Fruit fly (Drosophila melanogaster) whole organism, embryonic: ENCODE results near the gene tai.

Source experiments
- Antp ChIP-seq: fragments of 200-800 bp; sonication (Bioruptor generic); optimal IDR thresholded peaks from 3 replicates; lab custom pipeline; 2016; ENCODE audit warnings: missing biosample characterization, missing genetic modification characterization
- CG10654 ChIP-seq: fragments of 200-800 bp; sonication (Bioruptor generic); optimal IDR thresholded peaks from 2 replicates; lab custom pipeline; 2016; ENCODE audit warnings: missing biosample characterization, missing genetic modification characterization
- CG11695 ChIP-seq: fragments of 200-800 bp; sonication (Bioruptor generic); IDR thresholded peaks from 3 replicates; pipeline ENCODE4 v1.3.6; 2022; ENCODE audit warnings: missing biosample characterization, missing genetic modification characterization
- CG12155 ChIP-seq: fragments of 200-800 bp; sonication (Bioruptor generic); optimal IDR thresholded peaks from 3 replicates; lab custom pipeline; 2016; ENCODE audit warnings: missing biosample characterization, missing genetic modification characterization
- CG14860 ChIP-seq: fragments of 200-800 bp; sonication (Bioruptor generic); IDR thresholded peaks from 3 replicates; pipeline ENCODE4 v1.3.6; 2022; ENCODE audit warnings: missing biosample characterization, missing genetic modification characterization; ENCODE audit not compliant: partially characterized antibody
- CG1603 ChIP-seq: fragments of 200-800 bp; sonication (Bioruptor generic); optimal IDR thresholded peaks from 2 replicates; lab custom pipeline; 2019; ENCODE audit warnings: missing biosample characterization, mild to moderate bottlenecking, missing genetic modification characterization, moderate library complexity
- CG17568 ChIP-seq: fragments of 200-800 bp; sonication (Bioruptor generic); optimal IDR thresholded peaks from 2 replicates; lab custom pipeline; 2018; ENCODE audit warnings: missing biosample characterization, mild to moderate bottlenecking, missing genetic modification characterization, moderate library complexity
- CG31224 ChIP-seq: fragments of 200-800 bp; sonication (Bioruptor generic); IDR thresholded peaks from 2 replicates; pipeline ENCODE4 v1.3.6; 2022; ENCODE audit warnings: missing biosample characterization, missing genetic modification characterization
- CG31388 ChIP-seq: fragments of 200-800 bp; sonication (Bioruptor generic); optimal IDR thresholded peaks from 2 replicates; lab custom pipeline; 2016; ENCODE audit warnings: missing biosample characterization, missing genetic modification characterization
- CG34224 ChIP-seq: fragments of 200-800 bp; sonication (Bioruptor generic); IDR thresholded peaks from 3 replicates; pipeline ENCODE4 v1.3.6; 2022; ENCODE audit warnings: missing biosample characterization, missing genetic modification characterization; ENCODE audit not compliant: partially characterized antibody
- Chrac-16 ChIP-seq: fragments of 200-800 bp; sonication (Bioruptor generic); optimal IDR thresholded peaks from 3 replicates; lab custom pipeline; 2016; ENCODE audit warnings: missing biosample characterization, missing genetic modification characterization
- D19A ChIP-seq: fragments of 200-800 bp; optimal IDR thresholded peaks from 3 replicates; lab custom pipeline; 2019; ENCODE audit warnings: missing biosample characterization, mild to moderate bottlenecking, missing genetic modification characterization, moderate library complexity
- Dad ChIP-seq: fragments of 200-800 bp; sonication (Bioruptor generic); optimal IDR thresholded peaks from 3 replicates; lab custom pipeline; 2016; ENCODE audit warnings: missing biosample characterization, missing genetic modification characterization
- Dek ChIP-seq: fragments of 200-800 bp; sonication (Bioruptor generic); optimal IDR thresholded peaks from 3 replicates; lab custom pipeline; 2019; ENCODE audit warnings: missing biosample characterization, mild to moderate bottlenecking, missing genetic modification characterization, moderate library complexity
- Doc3 ChIP-seq: fragments of 200-800 bp; sonication (Bioruptor generic); IDR thresholded peaks from 3 replicates; pipeline ENCODE4 v1.3.6; 2022; ENCODE audit warnings: missing biosample characterization, missing genetic modification characterization; ENCODE audit not compliant: partially characterized antibody
- Drgx ChIP-seq: fragments of 200-800 bp; sonication (Bioruptor generic); IDR thresholded peaks from 2 replicates; pipeline ENCODE4 v1.3.6; 2022; ENCODE audit warnings: missing biosample characterization, missing genetic modification characterization
- ERR ChIP-seq: fragments of 200-800 bp; sonication (Bioruptor generic); optimal IDR thresholded peaks from 2 replicates; lab custom pipeline; 2016; ENCODE audit warnings: missing biosample characterization, missing genetic modification characterization
- Ets65A ChIP-seq: fragments of 200-800 bp; sonication (Bioruptor generic); peaks from one replicate; lab custom pipeline; 2016; ENCODE audit warnings: missing biosample characterization, missing genetic modification characterization
- Fer1 ChIP-seq: fragments of 200-800 bp; sonication (Bioruptor generic); optimal IDR thresholded peaks from 2 replicates; lab custom pipeline; 2017; ENCODE audit warnings: missing biosample characterization, mild to moderate bottlenecking, missing genetic modification characterization
- Fer2 ChIP-seq: fragments of 200-800 bp; sonication (Bioruptor generic); optimal IDR thresholded peaks from 2 replicates; lab custom pipeline; 2018; ENCODE audit warnings: missing biosample characterization, mild to moderate bottlenecking, missing genetic modification characterization, moderate library complexity
- HHEX ChIP-seq: fragments of 200-800 bp; sonication (Bioruptor generic); optimal IDR thresholded peaks from 3 replicates; lab custom pipeline; 2017; ENCODE audit warnings: missing biosample characterization, mild to moderate bottlenecking, missing genetic modification characterization, missing genetic modification reagents
- Jarid2 ChIP-seq: fragments of 200-800 bp; sonication (Bioruptor generic); optimal IDR thresholded peaks from 3 replicates; lab custom pipeline; 2017; ENCODE audit warnings: mild to moderate bottlenecking, missing biosample characterization, missing genetic modification reagents, missing genetic modification characterization
- Meics ChIP-seq: fragments of 200-800 bp; sonication (Bioruptor generic); optimal IDR thresholded peaks from 2 replicates; lab custom pipeline; 2017; ENCODE audit warnings: missing biosample characterization, mild to moderate bottlenecking, missing genetic modification characterization
- Myb ChIP-seq: fragments of 200-800 bp; sonication (Bioruptor generic); optimal IDR thresholded peaks from 2 replicates; lab custom pipeline; 2016; ENCODE audit warnings: missing biosample characterization, missing genetic modification characterization
- PHDP ChIP-seq: fragments of 200-800 bp; sonication (Bioruptor generic); optimal IDR thresholded peaks from 3 replicates; lab custom pipeline; 2018; ENCODE audit warnings: missing biosample characterization, mild to moderate bottlenecking, missing genetic modification characterization, moderate library complexity
- Side ChIP-seq: fragments of 200-800 bp; sonication (Bioruptor generic); optimal IDR thresholded peaks from 2 replicates; lab custom pipeline; 2016; ENCODE audit warnings: missing biosample characterization, missing genetic modification characterization
- Sox100B ChIP-seq: fragments of 200-800 bp; sonication (Bioruptor generic); optimal IDR thresholded peaks from 3 replicates; lab custom pipeline; 2018; ENCODE audit warnings: missing biosample characterization, mild to moderate bottlenecking, missing genetic modification characterization
- Stat92E ChIP-seq, 3 experiments: fragments of >200 bp in 2 of 3; fragments of 200-800 bp in 1 of 3; sonication (Bioruptor generic) in 1 of 3; optimal IDR thresholded peaks; 2 replicates each; lab custom pipeline; 2017 to 2019; ENCODE audit warnings: missing biosample characterization in 3 of 3, missing genetic modification characterization in 3 of 3, mild to moderate bottlenecking in 1 of 3, moderate library complexity in 1 of 3
- al ChIP-seq: fragments of 200-800 bp; sonication (Bioruptor generic); IDR thresholded peaks from 2 replicates; pipeline ENCODE4 v1.3.6; 2022; ENCODE audit warnings: missing biosample characterization, missing genetic modification characterization
- bbx ChIP-seq: fragments of 200-800 bp; sonication (Bioruptor generic); IDR thresholded peaks from 2 replicates; pipeline ENCODE4 v1.3.6; 2022; ENCODE audit warnings: missing biosample characterization, missing genetic modification characterization; ENCODE audit not compliant: partially characterized antibody
- chif ChIP-seq, 2 experiments: fragments of 200-800 bp; sonication (Bioruptor generic); optimal IDR thresholded peaks; 3 replicates each; lab custom pipeline; 2016; ENCODE audit warnings: missing biosample characterization in 2 of 2, missing genetic modification characterization in 2 of 2
- chm ChIP-seq: fragments of 200-800 bp; sonication (Bioruptor generic); IDR thresholded peaks from 2 replicates; pipeline ENCODE4 v1.3.6; 2022; ENCODE audit warnings: missing biosample characterization, missing genetic modification characterization
- cwo ChIP-seq: fragments of 200-800 bp; sonication (Bioruptor generic); optimal IDR thresholded peaks from 3 replicates; lab custom pipeline; 2017; ENCODE audit warnings: missing biosample characterization, missing genetic modification characterization, mild to moderate bottlenecking, moderate library complexity, missing genetic modification reagents
- ems ChIP-seq: fragments of 200-800 bp; sonication (Bioruptor generic); optimal IDR thresholded peaks from 3 replicates; lab custom pipeline; 2016; ENCODE audit warnings: missing biosample characterization, missing genetic modification characterization
- fd64A ChIP-seq: fragments of 200-800 bp; sonication (Bioruptor generic); optimal IDR thresholded peaks from 3 replicates; lab custom pipeline; 2018; ENCODE audit warnings: missing biosample characterization, mild to moderate bottlenecking, missing genetic modification characterization
- fru ChIP-seq: fragments of >200 bp; optimal IDR thresholded peaks from 2 replicates; lab custom pipeline; 2017
- gcm ChIP-seq: fragments of 200-800 bp; sonication (Bioruptor generic); optimal IDR thresholded peaks from 2 replicates; lab custom pipeline; 2019; ENCODE audit warnings: missing biosample characterization, mild to moderate bottlenecking, missing genetic modification characterization, moderate library complexity
- grau ChIP-seq: fragments of 200-800 bp; optimal IDR thresholded peaks from 3 replicates; lab custom pipeline; 2019; ENCODE audit warnings: missing biosample characterization, mild to moderate bottlenecking, missing genetic modification characterization, moderate library complexity
- hkb ChIP-seq, 2 experiments: fragments of 200-800 bp in 1 of 2; fragments of >200 bp in 1 of 2; sonication (Bioruptor generic) in 1 of 2; IDR thresholded peaks in 1 of 2; optimal IDR thresholded peaks in 1 of 2; 2 replicates each; pipeline versions ENCODE4 v1.3.6 to Lab custom; 2017 to 2022; ENCODE audit warnings: missing biosample characterization in 1 of 2, missing genetic modification characterization in 1 of 2
- lbe ChIP-seq: fragments of 200-800 bp; sonication (Bioruptor generic); optimal IDR thresholded peaks from 2 replicates; lab custom pipeline; 2016; ENCODE audit warnings: missing biosample characterization, mild to moderate bottlenecking, missing genetic modification characterization
- lmd ChIP-seq: fragments of 200-800 bp; sonication (Bioruptor generic); IDR thresholded peaks from 2 replicates; pipeline ENCODE4 v1.3.6; 2022; ENCODE audit warnings: missing biosample characterization, missing genetic modification characterization
- pb ChIP-seq: fragments of 200-800 bp; sonication (Bioruptor generic); optimal IDR thresholded peaks from 3 replicates; lab custom pipeline; 2016; ENCODE audit warnings: missing biosample characterization, missing genetic modification characterization
- pfk ChIP-seq: fragments of 200-800 bp; sonication (Bioruptor generic); optimal IDR thresholded peaks from 2 replicates; lab custom pipeline; 2018; ENCODE audit warnings: missing biosample characterization, mild to moderate bottlenecking, missing genetic modification characterization, moderate library complexity
- psq ChIP-seq: fragments of 200-800 bp; sonication (Bioruptor generic); optimal IDR thresholded peaks from 2 replicates; lab custom pipeline; 2017; ENCODE audit warnings: missing biosample characterization, missing genetic modification characterization
- sr ChIP-seq: fragments of 200-800 bp; sonication (Bioruptor generic); IDR thresholded peaks from 3 replicates; pipeline ENCODE4 v1.3.6; 2022; ENCODE audit warnings: missing biosample characterization, missing genetic modification characterization
- tap ChIP-seq: fragments of 200-800 bp; optimal IDR thresholded peaks from 3 replicates; lab custom pipeline; 2019; ENCODE audit warnings: missing biosample characterization, mild to moderate bottlenecking, missing genetic modification characterization, moderate library complexity
- tx ChIP-seq: fragments of 200-800 bp; sonication (Bioruptor generic); optimal IDR thresholded peaks from 2 replicates; lab custom pipeline; 2016; ENCODE audit warnings: missing biosample characterization, missing genetic modification characterization
- unc-4 ChIP-seq: fragments of 200-800 bp; sonication (Bioruptor generic); IDR thresholded peaks from 2 replicates; pipeline ENCODE4 v1.3.6; 2022; ENCODE audit warnings: missing biosample characterization, missing genetic modification characterization; ENCODE audit not compliant: partially characterized antibody
- vvl ChIP-seq: fragments of 200-800 bp; sonication (Bioruptor generic); IDR thresholded peaks from 2 replicates; pipeline ENCODE4 v1.3.6; 2022; ENCODE audit warnings: missing biosample characterization, missing genetic modification characterization
- zen2 ChIP-seq: fragments of 200-800 bp; sonication (Bioruptor generic); IDR thresholded peaks from 3 replicates; pipeline ENCODE4 v1.3.6; 2022; ENCODE audit warnings: missing biosample characterization, missing genetic modification characterization; ENCODE audit not compliant: partially characterized antibody

The tai gene

dm6 chr2L:9176114-9176553 is 9.6 kb downstream of the tai start (continued):
- TF ChIP-seq PHDP (tag; lab: Kevin White, UChicago): peak; percentile 38
- TF ChIP-seq tx: no peak
- peak; percentile 29 for TF ChIP-seq pb (GFP tag; lab: Kevin White, UChicago)
- TF ChIP-seq CG14860 (GFP tag; lab: Robert Waterston, UW): no peak
- peak; percentile 68 for TF ChIP-seq Fer1 (GFP tag; lab: Kevin White, UChicago)
- peak; percentile 73; the same call in 1 of the 2 replicates for TF ChIP-seq vvl (GFP tag; lab: Robert Waterston, UW)
- TF ChIP-seq Antp (GFP tag; lab: Kevin White, UChicago): no peak
- peak; percentile 98 for TF ChIP-seq Jarid2 (GFP tag; lab: Kevin White, UChicago)
- TF ChIP-seq Side (GFP tag; lab: Kevin White, UChicago): peak; percentile 56
- TF ChIP-seq psq (GFP tag; lab: Kevin White, UChicago): no peak
- TF ChIP-seq chm (GFP tag; lab: Robert Waterston, UW): peak; percentile 88
- peak; percentile 79 for TF ChIP-seq CG34224 (GFP tag; lab: Robert Waterston, UW)
- peak; percentile 44 for TF ChIP-seq HHEX
- TF ChIP-seq sr (GFP tag; lab: Robert Waterston, UW): no peak
- no peak; the same call in 1 of the 2 replicates for TF ChIP-seq al
- 0 out of 2 replicates have a peak, but pooled peaks have one; percentile 4 for TF ChIP-seq CG31224 (GFP tag; lab: Robert Waterston, UW)
- peak; percentile 4 for TF ChIP-seq grau (tag; lab: Kevin White, UChicago)
- no peak for TF ChIP-seq CG17568 (GFP tag; lab: Kevin White, UChicago)
- 0 out of 2 replicates have a peak, but pooled peaks have one; percentile 13 for TF ChIP-seq unc-4 (GFP tag; lab: Robert Waterston, UW)
- TF ChIP-seq zen2 (GFP tag; lab: Robert Waterston, UW): peak; percentile 81
- TF ChIP-seq Stat92E (GFP tag; optimal IDR thresholded peaks at IDR 0.05; lab: Kevin White, UChicago): peak in 1 of 3 experiments; percentile 42
- TF ChIP-seq Drgx (GFP tag; lab: Robert Waterston, UW): peak; percentile 80
- TF ChIP-seq CG31388: no peak
- no peak for TF ChIP-seq lmd
- TF ChIP-seq pfk (GFP tag; lab: Kevin White, UChicago): peak; percentile 88
- TF ChIP-seq ems (GFP tag; lab: Kevin White, UChicago): no peak
- no peak for TF ChIP-seq Sox100B (GFP tag; lab: Kevin White, UChicago)
- TF ChIP-seq Fer2 (tag; lab: Kevin White, UChicago): no peak
- TF ChIP-seq Chrac-16 (GFP tag; lab: Kevin White, UChicago): no peak
- peak; percentile 38 for TF ChIP-seq tap (tag; lab: Kevin White, UChicago)
- no peak for TF ChIP-seq Dek (tag; lab: Kevin White, UChicago)
- peak; percentile 13 for TF ChIP-seq fd64A
- TF ChIP-seq Doc3: no peak
- no peak for TF ChIP-seq fru (lab: Kevin White, UChicago)
- no peak for TF ChIP-seq CG12155 (GFP tag; lab: Kevin White, UChicago)
- peak; percentile 44 for TF ChIP-seq cwo (GFP tag; lab: Kevin White, UChicago)
- peak; percentile 70 for TF ChIP-seq gcm (GFP tag; lab: Kevin White, UChicago)
- TF ChIP-seq chif (GFP tag; optimal IDR thresholded peaks at IDR 0.05; lab: Kevin White, UChicago): no peak
- TF ChIP-seq CG10654: no peak
- TF ChIP-seq Myb: no peak
- no peak for TF ChIP-seq ERR (GFP tag; lab: Kevin White, UChicago)
- TF ChIP-seq CG11695 (GFP tag; lab: Robert Waterston, UW): peak; percentile 73; the same call in 2 of the 3 replicates
- TF ChIP-seq lbe: peak; percentile 59
- TF ChIP-seq hkb (optimal IDR thresholded peaks at IDR 0.05; lab: Kevin White, UChicago): no peak
- TF ChIP-seq hkb (GFP tag; IDR thresholded peaks at IDR 0.05; lab: Robert Waterston, UW): peak; percentile 52; the same call in 1 of the 2 replicates
- peak; percentile 60; the same call in 1 of the 2 replicates for TF ChIP-seq bbx
- no peak for TF ChIP-seq Ets65A (GFP tag; lab: Kevin White, UChicago)
- peak; percentile 8 for TF ChIP-seq CG1603
- no peak for TF ChIP-seq Dad (GFP tag; lab: Kevin White, UChicago)
- TF ChIP-seq Meics (GFP tag; lab: Kevin White, UChicago): no peak
- TF ChIP-seq D19A: peak; percentile 27
